Worm (Caenorhabditis elegans) whole organism, late embryonic: ENCODE measurements around the gene pdi-1.

Experiments
- F13H6.1 ChIP-seq: sonication (generic microtip); optimal IDR thresholded peaks from 2 replicates; lab custom pipeline; 2016; ENCODE audit warnings: missing genetic modification characterization, missing compliant biosample characterization
- K02D7.2 ChIP-seq: sonication (generic microtip); optimal IDR thresholded peaks from 2 replicates; lab custom pipeline; 2017; ENCODE audit warnings: mild to moderate bottlenecking, missing genetic modification characterization, missing compliant biosample characterization
- K09A11.1 ChIP-seq: sonication (generic microtip); optimal IDR thresholded peaks from 2 replicates; lab custom pipeline; 2017; ENCODE audit warnings: antibody characterized with exemption, mild to moderate bottlenecking, missing genetic modification characterization, missing compliant biosample characterization; ENCODE audit not compliant: insufficient read depth
- Y22D7AL.16 ChIP-seq: sonication (generic microtip); optimal IDR thresholded peaks from 2 replicates; lab custom pipeline; 2016; ENCODE audit warnings: missing genetic modification characterization, missing compliant biosample characterization
- ahr-1 ChIP-seq: sonication (generic microtip); optimal IDR thresholded peaks from 2 replicates; lab custom pipeline; 2016; ENCODE audit warnings: missing genetic modification characterization, missing compliant biosample characterization
- ama-1 ChIP-seq: fragments of 150-350 bp; optimal IDR thresholded peaks from 2 replicates; lab custom pipeline; 2014
- ceh-14 ChIP-seq: sonication (generic microtip); optimal IDR thresholded peaks from 2 replicates; lab custom pipeline; 2016; ENCODE audit warnings: missing genotype, missing genetic modification characterization, missing compliant biosample characterization
- ceh-18 ChIP-seq: sonication (generic microtip); optimal IDR thresholded peaks from 2 replicates; lab custom pipeline; 2016; ENCODE audit warnings: missing genetic modification characterization, missing compliant biosample characterization
- ceh-19 ChIP-seq: fragments of 200-800 bp; sonication (Bioruptor generic); optimal IDR thresholded peaks from 2 replicates; lab custom pipeline; 2018; ENCODE audit warnings: mild to moderate bottlenecking, missing genetic modification characterization, missing compliant biosample characterization
- ceh-2 ChIP-seq: sonication (generic microtip); optimal IDR thresholded peaks from 2 replicates; lab custom pipeline; 2016; ENCODE audit warnings: missing genotype, missing genetic modification characterization, missing compliant biosample characterization
- ceh-30 ChIP-seq: fragments of 150-350 bp; optimal IDR thresholded peaks from 2 replicates; lab custom pipeline; 2014; ENCODE audit warnings: missing biosample characterization, missing genetic modification characterization
- ceh-31 ChIP-seq: sonication (generic microtip); optimal IDR thresholded peaks from 2 replicates; lab custom pipeline; 2016; ENCODE audit warnings: missing genetic modification characterization, missing compliant biosample characterization
- ceh-45 ChIP-seq: fragments of 200-800 bp; sonication (Bioruptor generic); IDR thresholded peaks from 2 replicates; pipeline ENCODE4 v1.3.6; 2022; ENCODE audit warnings: missing genetic modification reagents, missing genetic modification characterization, missing compliant biosample characterization
- ceh-6 ChIP-seq: fragments of 200-800 bp; sonication (Bioruptor generic); optimal IDR thresholded peaks from 2 replicates; lab custom pipeline; 2018; ENCODE audit warnings: mild to moderate bottlenecking, missing genetic modification characterization, missing compliant biosample characterization
- ceh-9 ChIP-seq: sonication (generic microtip); optimal IDR thresholded peaks from 2 replicates; lab custom pipeline; 2016; ENCODE audit warnings: mild to moderate bottlenecking, missing genetic modification characterization, inconsistent platforms, missing compliant biosample characterization
- che-1 ChIP-seq: sonication (generic microtip); optimal IDR thresholded peaks from 2 replicates; lab custom pipeline; 2016; ENCODE audit warnings: mild to moderate bottlenecking, missing genetic modification characterization, missing compliant biosample characterization
- dve-1 ChIP-seq: sonication (generic microtip); optimal IDR thresholded peaks from 2 replicates; lab custom pipeline; 2017; ENCODE audit warnings: antibody characterized with exemption, mild to moderate bottlenecking, missing genetic modification characterization, missing compliant biosample characterization
- eyg-1 ChIP-seq: sonication (generic microtip); optimal IDR thresholded peaks from 2 replicates; lab custom pipeline; 2016; ENCODE audit warnings: missing genotype, missing genetic modification characterization, missing compliant biosample characterization
- gmeb-2 ChIP-seq: sonication (generic microtip); optimal IDR thresholded peaks from 2 replicates; lab custom pipeline; 2016; ENCODE audit warnings: missing genetic modification characterization, inconsistent platforms, missing compliant biosample characterization
- hlh-13 ChIP-seq: fragments of 200-800 bp; sonication (Bioruptor generic); optimal IDR thresholded peaks from 2 replicates; lab custom pipeline; 2018; ENCODE audit warnings: mild to moderate bottlenecking, missing genetic modification characterization, missing compliant biosample characterization
- lin-11 ChIP-seq: fragments of 200-800 bp; sonication (Bioruptor generic); optimal IDR thresholded peaks from 2 replicates; lab custom pipeline; 2018; ENCODE audit warnings: mild to moderate bottlenecking, missing genetic modification characterization, missing compliant biosample characterization
- mec-3 ChIP-seq: sonication (generic microtip); optimal IDR thresholded peaks from 2 replicates; lab custom pipeline; 2016; ENCODE audit warnings: borderline replicate concordance, missing genetic modification characterization, missing compliant biosample characterization
- nfya-1 ChIP-seq: sonication (generic microtip); optimal IDR thresholded peaks from 2 replicates; lab custom pipeline; 2017; ENCODE audit warnings: missing genetic modification characterization, mild to moderate bottlenecking, missing compliant biosample characterization, antibody characterized with exemption, moderate library complexity
- nhr-11 ChIP-seq: fragments of 150-350 bp; optimal IDR thresholded peaks from 2 replicates; lab custom pipeline; 2014; ENCODE audit warnings: missing biosample characterization, missing genetic modification characterization
- npax-4 ChIP-seq: sonication (generic microtip); optimal IDR thresholded peaks from 2 replicates; lab custom pipeline; 2016; ENCODE audit warnings: missing genetic modification characterization, missing compliant biosample characterization
- odd-2 ChIP-seq: sonication (generic microtip); optimal IDR thresholded peaks from 2 replicates; lab custom pipeline; 2017; ENCODE audit warnings: antibody characterized with exemption, mild to moderate bottlenecking, missing genetic modification characterization, missing compliant biosample characterization
- pag-3 ChIP-seq: sonication (generic microtip); optimal IDR thresholded peaks from 2 replicates; lab custom pipeline; 2016; ENCODE audit warnings: missing compliant biosample characterization, missing genetic modification characterization, borderline replicate concordance
- pat-9 ChIP-seq: fragments of 200-800 bp; sonication (Bioruptor generic); optimal IDR thresholded peaks from 2 replicates; lab custom pipeline; 2018; ENCODE audit warnings: mild to moderate bottlenecking, missing genetic modification characterization, moderate library complexity, missing compliant biosample characterization
- pax-1 ChIP-seq: fragments of 150-350 bp; optimal IDR thresholded peaks from 2 replicates; lab custom pipeline; 2014; ENCODE audit warnings: missing biosample characterization, missing genetic modification characterization
- pha-2 ChIP-seq: sonication (generic microtip); optimal IDR thresholded peaks from 2 replicates; lab custom pipeline; 2017; ENCODE audit warnings: mild to moderate bottlenecking, missing genetic modification characterization, missing compliant biosample characterization
- pha-4 ChIP-seq: fragments of 150-350 bp; optimal IDR thresholded peaks from 2 replicates; lab custom pipeline; 2018; ENCODE audit warnings: missing biosample characterization, missing genetic modification reagents, missing genetic modification characterization
- ref-2 ChIP-seq: sonication (generic microtip); optimal IDR thresholded peaks from 2 replicates; lab custom pipeline; 2016; ENCODE audit warnings: missing genetic modification characterization, missing compliant biosample characterization
- rnt-1 ChIP-seq: sonication (generic microtip); optimal IDR thresholded peaks from 2 replicates; lab custom pipeline; 2016; ENCODE audit warnings: missing genetic modification characterization, missing compliant biosample characterization
- sdc-2 ChIP-seq: sonication (generic microtip); optimal IDR thresholded peaks from 2 replicates; lab custom pipeline; 2016; ENCODE audit warnings: missing genotype, missing genetic modification characterization, missing compliant biosample characterization
- sox-2 ChIP-seq: fragments of 200-800 bp; sonication (Bioruptor generic); IDR thresholded peaks from 2 replicates; pipeline ENCODE4 v1.3.6; 2022; ENCODE audit warnings: missing genetic modification reagents, missing genetic modification characterization, missing compliant biosample characterization
- sox-4 ChIP-seq: sonication (generic microtip); optimal IDR thresholded peaks from 2 replicates; lab custom pipeline; 2017; ENCODE audit warnings: mild to moderate bottlenecking, missing genetic modification characterization, inconsistent platforms, missing compliant biosample characterization
- syd-9 ChIP-seq: sonication (generic microtip); optimal IDR thresholded peaks from 2 replicates; lab custom pipeline; 2016; ENCODE audit warnings: mild to moderate bottlenecking, missing genetic modification characterization, moderate library complexity, missing compliant biosample characterization
- tbx-7 ChIP-seq: sonication (generic microtip); optimal IDR thresholded peaks from 2 replicates; lab custom pipeline; 2016; ENCODE audit warnings: missing genotype, missing genetic modification characterization, missing compliant biosample characterization
- ttx-3 ChIP-seq: sonication (generic microtip); optimal IDR thresholded peaks from 2 replicates; lab custom pipeline; 2016; ENCODE audit warnings: missing genetic modification reagents, missing genetic modification characterization, missing compliant biosample characterization
- unc-3 ChIP-seq, 2 experiments: fragments of 200-800 bp in 1 of 2; sonication (Bioruptor generic) in 1 of 2; sonication (generic microtip) in 1 of 2; conservative IDR thresholded peaks in 1 of 2; optimal IDR thresholded peaks in 1 of 2; 2 replicates each; pipeline versions ENCODE4 v1.3.6 to Lab custom; 2016 to 2022; ENCODE audit warnings: missing compliant biosample characterization in 2 of 2, missing genetic modification characterization in 2 of 2, missing genetic modification reagents in 1 of 2
- unc-42 ChIP-seq: sonication (generic microtip); optimal IDR thresholded peaks from 2 replicates; lab custom pipeline; 2016; ENCODE audit warnings: missing genotype, missing genetic modification characterization, missing compliant biosample characterization
- unc-55 ChIP-seq: sonication (generic microtip); optimal IDR thresholded peaks from 2 replicates; lab custom pipeline; 2017; ENCODE audit warnings: missing biosample characterization, missing genetic modification reagents, missing genetic modification characterization
- unc-86 ChIP-seq: sonication (generic microtip); optimal IDR thresholded peaks from 2 replicates; lab custom pipeline; 2016; ENCODE audit warnings: missing genetic modification characterization, missing compliant biosample characterization
- zip-5 ChIP-seq: sonication (generic microtip); optimal IDR thresholded peaks from 2 replicates; lab custom pipeline; 2016; ENCODE audit warnings: missing genetic modification characterization, missing compliant biosample characterization

The pdi-1 gene

DNA sequence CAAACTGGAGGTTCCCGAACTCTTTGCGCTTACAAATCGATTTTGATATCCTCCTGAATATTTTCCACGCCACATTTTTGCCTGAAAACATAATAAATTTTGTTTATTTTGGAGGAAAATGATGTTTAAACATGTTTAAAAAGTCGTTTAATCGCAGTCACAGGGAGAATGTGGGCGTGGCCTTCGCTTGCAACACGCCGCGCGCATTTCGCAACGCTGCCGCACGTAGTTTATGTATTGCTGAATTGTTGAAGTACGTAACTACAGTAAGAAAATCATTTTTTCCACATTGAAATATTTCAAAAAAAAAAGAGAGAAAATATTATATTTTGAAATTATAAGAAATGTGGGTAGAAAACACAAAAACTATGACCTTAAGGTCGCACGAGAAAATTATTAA lies 37.0 kb downstream of the pdi-1 start, which contains the start of gene C46F11.4 (continued):
- TF ChIP-seq unc-42, result peak; percentile 34
- TF ChIP-seq ahr-1 (tag; lab: Kevin White, UChicago), result peak; percentile 78
- peak; percentile 61 for TF ChIP-seq ref-2 (tag; lab: Kevin White, UChicago)
- no peak for TF ChIP-seq dve-1 (tag; lab: Kevin White, UChicago)
- TF ChIP-seq che-1 (tag; lab: Kevin White, UChicago), result peak; percentile 78
- TF ChIP-seq Y22D7AL.16 (tag; lab: Kevin White, UChicago), result peak; percentile 76
- peak; percentile 87 for TF ChIP-seq sox-4 (tag; lab: Kevin White, UChicago)
- TF ChIP-seq eyg-1 (tag; lab: Kevin White, UChicago), result peak; percentile 56
- no peak for TF ChIP-seq unc-55 (GFP tag; lab: Kevin White, UChicago)
- TF ChIP-seq nfya-1 (tag; lab: Kevin White, UChicago), result peak; percentile 85
- TF ChIP-seq ceh-9 (tag; lab: Kevin White, UChicago), result no peak
- peak; percentile 75 for TF ChIP-seq syd-9 (tag; lab: Kevin White, UChicago)
- no peak for TF ChIP-seq ceh-30 (tag; lab: Kevin White, UChicago)
- peak; percentile 84 for TF ChIP-seq ceh-6 (GFP tag; lab: Kevin White, UChicago)
- TF ChIP-seq K09A11.1, result peak; percentile 92
- peak; percentile 87 for TF ChIP-seq K02D7.2 (tag; lab: Kevin White, UChicago)
- TF ChIP-seq pat-9 (tag; lab: Kevin White, UChicago), result peak; percentile 85
- no peak for TF ChIP-seq pax-1 (tag; lab: Kevin White, UChicago)
- peak; percentile 87 for TF ChIP-seq odd-2
- TF ChIP-seq zip-5 (tag; lab: Kevin White, UChicago), result peak; percentile 78
- TF ChIP-seq unc-3 (GFP tag; conservative IDR thresholded peaks at IDR 0.05; lab: Robert Waterston, UW), result peak; percentile 83
- peak; percentile 84 for TF ChIP-seq unc-3 (tag; optimal IDR thresholded peaks at IDR 0.05; lab: Kevin White, UChicago)
- TF ChIP-seq gmeb-2, result peak; percentile 88
- TF ChIP-seq F13H6.1, result peak; percentile 76
- TF ChIP-seq ceh-14 (tag; lab: Kevin White, UChicago), result peak; percentile 92
- TF ChIP-seq ceh-19 (GFP tag; lab: Kevin White, UChicago), result peak; percentile 89
- TF ChIP-seq pha-4, result no peak
- TF ChIP-seq ceh-18 (tag; lab: Kevin White, UChicago), result peak; percentile 11
- no peak for TF ChIP-seq nhr-11 (tag; lab: Kevin White, UChicago)
- TF ChIP-seq npax-4 (tag; lab: Kevin White, UChicago), result peak; percentile 75
- TF ChIP-seq ceh-2 (tag; lab: Kevin White, UChicago), result peak; percentile 85
- TF ChIP-seq sox-2 (GFP tag; lab: Robert Waterston, UW), result peak; percentile 54
- peak; percentile 82 for TF ChIP-seq pha-2 (tag; lab: Kevin White, UChicago)
- no peak for TF ChIP-seq pag-3 (tag; lab: Kevin White, UChicago)
- TF ChIP-seq ceh-31 (tag; lab: Kevin White, UChicago), result peak; percentile 84
- TF ChIP-seq sdc-2, result peak; percentile 57
- TF ChIP-seq mec-3 (tag; lab: Kevin White, UChicago), result no peak
- TF ChIP-seq lin-11 (tag; lab: Kevin White, UChicago), result peak; percentile 82
- TF ChIP-seq hlh-13, result peak; percentile 66
- peak; percentile 88 for TF ChIP-seq ttx-3 (tag; lab: Kevin White, UChicago)
- peak; percentile 79 for TF ChIP-seq rnt-1
- peak; percentile 81 for TF ChIP-seq ceh-45 (GFP tag; lab: Robert Waterston, UW)
- peak; percentile 88 for TF ChIP-seq unc-86 (tag; lab: Kevin White, UChicago)
- no peak for TF ChIP-seq ama-1 (lab: Kevin White, UChicago)
- TF ChIP-seq tbx-7, result peak; percentile 43
